Worm (Caenorhabditis elegans) whole organism, mixed stage, embryonic: Measurements from ENCODE around the gene elp-1.

Source experiments
- M03D4.4 ChIP-seq: sonication (generic microtip); optimal IDR thresholded peaks from 2 replicates; lab custom pipeline; 2017; ENCODE audit warnings: mild to moderate bottlenecking, missing genetic modification characterization, missing compliant biosample characterization
- hlh-1 ChIP-seq: fragments of 150-350 bp; optimal IDR thresholded peaks from 2 replicates; lab custom pipeline; 2014; ENCODE audit warnings: missing biosample characterization, missing genetic modification reagents, missing genetic modification characterization
- lin-13 ChIP-seq: fragments of 150-350 bp; optimal IDR thresholded peaks from 2 replicates; lab custom pipeline; 2014; ENCODE audit warnings: missing biosample characterization, missing genetic modification characterization
- mep-1 ChIP-seq: fragments of 150-350 bp; optimal IDR thresholded peaks from 2 replicates; lab custom pipeline; 2017; ENCODE audit warnings: missing biosample characterization, missing genetic modification reagents, missing genetic modification characterization, inconsistent platforms
- nhr-2 ChIP-seq: fragments of 150-350 bp; optimal IDR thresholded peaks from 2 replicates; lab custom pipeline; 2014; ENCODE audit warnings: missing biosample characterization, missing genetic modification characterization
- nhr-237 ChIP-seq: fragments of 150-350 bp; optimal IDR thresholded peaks from 2 replicates; lab custom pipeline; 2014; ENCODE audit warnings: missing biosample characterization, missing genetic modification characterization
- nhr-28 ChIP-seq: fragments of 150-350 bp; optimal IDR thresholded peaks from 2 replicates; lab custom pipeline; 2014; ENCODE audit warnings: missing biosample characterization, missing genetic modification characterization
- pha-4 ChIP-seq: fragments of 150-350 bp; optimal IDR thresholded peaks from 2 replicates; lab custom pipeline; 2018; ENCODE audit warnings: missing biosample characterization, missing genetic modification reagents, missing genetic modification characterization
- zip-8 ChIP-seq: fragments of 150-350 bp; optimal IDR thresholded peaks from 2 replicates; lab custom pipeline; 2014; ENCODE audit warnings: missing biosample characterization, missing genetic modification characterization

- no peak for TF ChIP-seq nhr-28 (tag; lab: Kevin White, UChicago)
- TF ChIP-seq M03D4.4 (tag; lab: Kevin White, UChicago): no peak
- no peak for TF ChIP-seq nhr-237 (tag; lab: Kevin White, UChicago)
- no peak for TF ChIP-seq nhr-2
- no peak for TF ChIP-seq hlh-1
- TF ChIP-seq pha-4 (tag; lab: Kevin White, UChicago): no peak
- TF ChIP-seq zip-8 (tag; lab: Kevin White, UChicago): no peak
- no peak for TF ChIP-seq mep-1 (tag; lab: Kevin White, UChicago)
- no peak for TF ChIP-seq lin-13 (tag; lab: Kevin White, UChicago)
Observed at ce11 chrV:20716267-20716666, 53.7 kb downstream of the elp-1 start.
